Worm (Caenorhabditis elegans) whole organism, young adult: ENCODE measurements around the gene fbxc-34.

ENCODE experiments used
- aptf-2 ChIP-seq: fragments of 200-800 bp; sonication (Bioruptor generic); conservative IDR thresholded peaks from 2 replicates; pipeline ENCODE4 v1.3.6; 2022; ENCODE audit warnings: missing genetic modification reagents, missing genetic modification characterization, missing compliant biosample characterization
- bed-2 ChIP-seq: fragments of 200-800 bp; sonication (Bioruptor generic); IDR thresholded peaks from 2 replicates; pipeline ENCODE4 v1.3.6; 2022; ENCODE audit warnings: missing genetic modification reagents, missing genetic modification characterization, missing compliant biosample characterization
- egl-18 ChIP-seq: fragments of 200-800 bp; sonication (Bioruptor generic); IDR thresholded peaks from 2 replicates; pipeline ENCODE4 v1.3.6; 2022; ENCODE audit warnings: missing genetic modification reagents, missing genetic modification characterization, missing compliant biosample characterization
- mxl-1 ChIP-seq: sonication (generic microtip); optimal IDR thresholded peaks from 2 replicates; lab custom pipeline; 2016; ENCODE audit warnings: missing genetic modification characterization, missing compliant biosample characterization

- TF ChIP-seq bed-2 (GFP tag; lab: Robert Waterston, UW) (no peak), mxl-1 (tag; lab: Kevin White, UChicago) (no peak), aptf-2 (GFP tag; lab: Robert Waterston, UW) (no peak), egl-18 (GFP tag; lab: Robert Waterston, UW) (no peak)
Measured at ce11 chrII:940779-941178, 9.8 kb downstream of the fbxc-34 start, which contains the start of gene fbxc-36.
